Worm (Caenorhabditis elegans) whole organism, L4 larva: ENCODE data around the gene ins-11.

Experiments
- ceh-32 ChIP-seq: sonication (generic microtip); optimal IDR thresholded peaks from 2 replicates; lab custom pipeline; 2016; ENCODE audit warnings: mild to moderate bottlenecking, missing genetic modification characterization, missing compliant biosample characterization; ENCODE audit not compliant: poor library complexity
- fos-1 ChIP-seq: fragments of 150-350 bp; optimal IDR thresholded peaks from 2 replicates; lab custom pipeline; 2014; ENCODE audit warnings: missing biosample characterization, missing genetic modification characterization
- nhr-10 ChIP-seq: fragments of 150-350 bp; optimal IDR thresholded peaks from 2 replicates; lab custom pipeline; 2014; ENCODE audit warnings: missing biosample characterization, missing genetic modification characterization
- nhr-11 ChIP-seq: fragments of 150-350 bp; optimal IDR thresholded peaks from 2 replicates; lab custom pipeline; 2014; ENCODE audit warnings: missing biosample characterization, missing genetic modification characterization
- php-3 ChIP-seq: fragments of 200-800 bp; sonication (Bioruptor generic); IDR thresholded peaks from 2 replicates; pipeline ENCODE4 v1.3.6; 2022; ENCODE audit warnings: missing genetic modification reagents, missing genetic modification characterization, missing compliant biosample characterization

- TF ChIP-seq fos-1 (tag; lab: Kevin White, UChicago) = no peak
- no peak for TF ChIP-seq ceh-32 (tag; lab: Kevin White, UChicago)
- no peak for TF ChIP-seq nhr-10 (tag; lab: Kevin White, UChicago)
- no peak for TF ChIP-seq php-3 (GFP tag; lab: Robert Waterston, UW)
- no peak for TF ChIP-seq nhr-11
These were observed 8.6 kb downstream of the ins-11 start for ce11 chrII:5565082-5565623.
